Worm (Caenorhabditis elegans) whole organism, late embryonic: Measurements from ENCODE around the gene ZC190.10.

Source experiments
- T23F11.4 ChIP-seq: fragments of 200-800 bp; sonication (Bioruptor generic); optimal IDR thresholded peaks from 2 replicates; lab custom pipeline; 2018; ENCODE audit warnings: mild to moderate bottlenecking, missing genetic modification characterization, missing compliant biosample characterization
- dmd-4 ChIP-seq: sonication (generic microtip); optimal IDR thresholded peaks from 2 replicates; lab custom pipeline; 2016; ENCODE audit warnings: borderline replicate concordance, missing genetic modification characterization, missing compliant biosample characterization
- ets-4 ChIP-seq: sonication (generic microtip); optimal IDR thresholded peaks from 2 replicates; lab custom pipeline; 2016; ENCODE audit warnings: missing genetic modification characterization, missing compliant biosample characterization
- eyg-1 ChIP-seq: sonication (generic microtip); optimal IDR thresholded peaks from 2 replicates; lab custom pipeline; 2016; ENCODE audit warnings: missing genotype, missing genetic modification characterization, missing compliant biosample characterization
- lin-11 ChIP-seq: fragments of 200-800 bp; sonication (Bioruptor generic); optimal IDR thresholded peaks from 2 replicates; lab custom pipeline; 2018; ENCODE audit warnings: mild to moderate bottlenecking, missing genetic modification characterization, missing compliant biosample characterization
- nhr-232 ChIP-seq: sonication (generic microtip); optimal IDR thresholded peaks from 2 replicates; lab custom pipeline; 2016; ENCODE audit warnings: missing genetic modification characterization, missing compliant biosample characterization
- pha-4 ChIP-seq: fragments of 150-350 bp; optimal IDR thresholded peaks from 2 replicates; lab custom pipeline; 2018; ENCODE audit warnings: missing biosample characterization, missing genetic modification reagents, missing genetic modification characterization
- sox-4 ChIP-seq: sonication (generic microtip); optimal IDR thresholded peaks from 2 replicates; lab custom pipeline; 2017; ENCODE audit warnings: mild to moderate bottlenecking, missing genetic modification characterization, inconsistent platforms, missing compliant biosample characterization
- tbx-2 ChIP-seq: sonication (generic microtip); optimal IDR thresholded peaks from 2 replicates; lab custom pipeline; 2016; ENCODE audit warnings: missing genetic modification characterization, missing compliant biosample characterization

- TF ChIP-seq eyg-1 (tag; lab: Kevin White, UChicago) (no peak), sox-4 (tag; lab: Kevin White, UChicago) (no peak), T23F11.4 (GFP tag; lab: Kevin White, UChicago) (no peak), tbx-2 (tag; lab: Kevin White, UChicago) (no peak), pha-4 (tag; lab: Kevin White, UChicago) (no peak), lin-11 (no peak), nhr-232 (tag; lab: Kevin White, UChicago) (no peak), ets-4 (tag; lab: Kevin White, UChicago) (no peak), dmd-4 (tag; lab: Kevin White, UChicago) (no peak)
These were observed 33.0 kb upstream of the ZC190.10 start, which contains the start of gene ZC196.5 for ce11 chrV:8729100-8729499.
